Worm (Caenorhabditis elegans) whole organism, midembryonic: Measurements from ENCODE around the gene best-9.

Source experiments
- T22C8.4 ChIP-seq: fragments of 200-800 bp; sonication (Bioruptor generic); IDR thresholded peaks from 2 replicates; pipeline ENCODE4 v1.3.6; 2022; ENCODE audit warnings: missing genetic modification characterization, missing compliant biosample characterization
- flt-1 ChIP-seq: fragments of 200-800 bp; sonication (Bioruptor generic); IDR thresholded peaks from 2 replicates; pipeline ENCODE4 v1.3.6; 2022; ENCODE audit warnings: missing genetic modification characterization, missing compliant biosample characterization
- klf-2 ChIP-seq: fragments of 200-800 bp; sonication (Bioruptor generic); conservative IDR thresholded peaks from 2 replicates; pipeline ENCODE4 v1.3.6; 2022; ENCODE audit warnings: missing genetic modification reagents, missing genetic modification characterization, missing compliant biosample characterization
- med-1 ChIP-seq: sonication (generic microtip); optimal IDR thresholded peaks from 2 replicates; lab custom pipeline; 2017; ENCODE audit warnings: missing genetic modification characterization, mild to moderate bottlenecking, missing compliant biosample characterization, antibody characterized with exemption, missing genetic modification reagents; ENCODE audit not compliant: insufficient read depth
- ref-1 ChIP-seq: fragments of 200-800 bp; sonication (Bioruptor generic); conservative IDR thresholded peaks from 2 replicates; pipeline ENCODE4 v1.3.6; 2022; ENCODE audit warnings: missing genetic modification reagents, missing genetic modification characterization, missing compliant biosample characterization
- tab-1 ChIP-seq: fragments of 200-800 bp; sonication (Bioruptor generic); IDR thresholded peaks from 2 replicates; pipeline ENCODE4 v1.3.6; 2022; ENCODE audit warnings: missing genetic modification characterization, missing compliant biosample characterization
- ztf-23 ChIP-seq: fragments of 200-800 bp; sonication (Bioruptor generic); IDR thresholded peaks from 2 replicates; pipeline ENCODE4 v1.3.6; 2022; ENCODE audit warnings: missing genetic modification reagents, missing genetic modification characterization, missing compliant biosample characterization
- ztf-29 ChIP-seq: fragments of 200-800 bp; sonication (Bioruptor generic); IDR thresholded peaks from 2 replicates; pipeline ENCODE4 v1.3.6; 2022; ENCODE audit warnings: missing genetic modification reagents, missing genetic modification characterization, missing compliant biosample characterization

ce11 chrIV:6541435-6541834 is 19.1 kb upstream of the best-9 start, which contains the start of gene C01G5.25:
- no peak for TF ChIP-seq flt-1 (GFP tag; lab: Robert Waterston, UW)
- no peak for TF ChIP-seq ref-1 (GFP tag; lab: Robert Waterston, UW)
- TF ChIP-seq klf-2 (GFP tag; lab: Robert Waterston, UW): no peak
- TF ChIP-seq T22C8.4 (GFP tag; lab: Robert Waterston, UW): no peak
- no peak for TF ChIP-seq ztf-23 (GFP tag; lab: Robert Waterston, UW)
- no peak for TF ChIP-seq ztf-29
- TF ChIP-seq tab-1 (GFP tag; lab: Robert Waterston, UW): no peak
- no peak for TF ChIP-seq med-1 (GFP tag; lab: Kevin White, UChicago)
